Fruit fly (Drosophila melanogaster) whole organism, embryonic: ENCODE results near the gene Ptp99A.

Experiments used
- Awh ChIP-seq: fragments of 200-800 bp; sonication (Bioruptor generic); IDR thresholded peaks from 2 replicates; pipeline ENCODE4, ENCODE4 v1.3.6; 2022; ENCODE audit warnings: missing biosample characterization, missing genetic modification characterization
- Blimp-1 ChIP-seq: fragments of 200-800 bp; sonication (Bioruptor generic); optimal IDR thresholded peaks from 3 replicates; lab custom pipeline; 2018; ENCODE audit warnings: missing biosample characterization, missing genetic modification characterization, mild to moderate bottlenecking, moderate library complexity, missing genetic modification reagents
- CG11398 ChIP-seq: fragments of 200-800 bp; sonication (Bioruptor generic); optimal IDR thresholded peaks from 2 replicates; lab custom pipeline; 2016; ENCODE audit warnings: missing biosample characterization, missing genetic modification characterization
- CG11504 ChIP-seq: fragments of 200-800 bp; sonication (Bioruptor generic); optimal IDR thresholded peaks from 3 replicates; lab custom pipeline; 2019; ENCODE audit warnings: missing biosample characterization, mild to moderate bottlenecking, missing genetic modification characterization, moderate library complexity
- CG12299 ChIP-seq: fragments of 200-800 bp; sonication (Bioruptor generic); optimal IDR thresholded peaks from 2 replicates; lab custom pipeline; 2018; ENCODE audit warnings: missing biosample characterization, mild to moderate bottlenecking, missing genetic modification characterization
- CG16813 ChIP-seq: fragments of 200-800 bp; sonication (Bioruptor generic); IDR thresholded peaks from 3 replicates; pipeline ENCODE4 v1.3.6; 2022; ENCODE audit warnings: missing biosample characterization, missing genetic modification characterization; ENCODE audit not compliant: partially characterized antibody
- CG16815 ChIP-seq: fragments of 200-800 bp; sonication (Bioruptor generic); optimal IDR thresholded peaks from 3 replicates; lab custom pipeline; 2017; ENCODE audit warnings: missing biosample characterization, mild to moderate bottlenecking, missing genetic modification characterization
- CG17385 ChIP-seq: fragments of 200-800 bp; sonication (Bioruptor generic); optimal IDR thresholded peaks from 3 replicates; lab custom pipeline; 2018; ENCODE audit warnings: missing biosample characterization, mild to moderate bottlenecking, missing genetic modification characterization
- CG18262 ChIP-seq: fragments of 200-800 bp; optimal IDR thresholded peaks from 3 replicates; lab custom pipeline; 2019; ENCODE audit warnings: missing biosample characterization, mild to moderate bottlenecking, missing genetic modification characterization, moderate library complexity
- CG18619 ChIP-seq: fragments of 200-800 bp; sonication (Bioruptor generic); optimal IDR thresholded peaks from 3 replicates; lab custom pipeline; 2017; ENCODE audit warnings: missing biosample characterization, mild to moderate bottlenecking, missing genetic modification characterization
- CG30403 ChIP-seq: fragments of 200-800 bp; sonication (Bioruptor generic); optimal IDR thresholded peaks from 3 replicates; lab custom pipeline; 2016; ENCODE audit warnings: missing biosample characterization, missing genetic modification characterization
- CG3281 ChIP-seq: fragments of 200-800 bp; sonication (Bioruptor generic); optimal IDR thresholded peaks from 3 replicates; lab custom pipeline; 2017; ENCODE audit warnings: missing biosample characterization, mild to moderate bottlenecking, missing genetic modification characterization
- CG34376 ChIP-seq: fragments of 200-800 bp; sonication (Bioruptor generic); optimal IDR thresholded peaks from 2 replicates; lab custom pipeline; 2018; ENCODE audit warnings: missing biosample characterization, mild to moderate bottlenecking, missing genetic modification characterization
- CG3726 ChIP-seq: fragments of 200-800 bp; sonication (Bioruptor generic); IDR thresholded peaks from 3 replicates; pipeline ENCODE4, ENCODE4 v1.3.6; 2022; ENCODE audit warnings: missing biosample characterization, missing genetic modification characterization
- CG4707 ChIP-seq: fragments of 200-800 bp; sonication (Bioruptor generic); optimal IDR thresholded peaks from 2 replicates; lab custom pipeline; 2018; ENCODE audit warnings: missing biosample characterization, mild to moderate bottlenecking, missing genetic modification characterization, moderate library complexity
- CG6854 ChIP-seq: fragments of 200-800 bp; sonication (Bioruptor generic); optimal IDR thresholded peaks from 3 replicates; lab custom pipeline; 2017; ENCODE audit warnings: missing biosample characterization, mild to moderate bottlenecking, missing genetic modification characterization
- CG7987 ChIP-seq: fragments of 200-800 bp; sonication (Bioruptor generic); optimal IDR thresholded peaks from 2 replicates; lab custom pipeline; 2018; ENCODE audit warnings: missing biosample characterization, mild to moderate bottlenecking, missing genetic modification characterization, moderate library complexity
- CG8281 ChIP-seq: fragments of 200-800 bp; sonication (Bioruptor generic); optimal IDR thresholded peaks from 2 replicates; lab custom pipeline; 2018; ENCODE audit warnings: missing biosample characterization, mild to moderate bottlenecking, missing genetic modification characterization, moderate library complexity
- CG9797 ChIP-seq: fragments of 200-800 bp; sonication (Bioruptor generic); optimal IDR thresholded peaks from 3 replicates; lab custom pipeline; 2018; ENCODE audit warnings: missing biosample characterization, mild to moderate bottlenecking, missing genetic modification characterization
- Fer1 ChIP-seq: fragments of 200-800 bp; sonication (Bioruptor generic); optimal IDR thresholded peaks from 2 replicates; lab custom pipeline; 2017; ENCODE audit warnings: missing biosample characterization, mild to moderate bottlenecking, missing genetic modification characterization
- HmgD ChIP-seq: fragments of 200-800 bp; sonication (Bioruptor generic); optimal IDR thresholded peaks from 3 replicates; lab custom pipeline; 2016; ENCODE audit warnings: missing biosample characterization, missing genetic modification characterization
- Hr78 ChIP-seq, 2 experiments: fragments of 200-800 bp in 1 of 2; fragments of >200 bp in 1 of 2; sonication (Bioruptor generic) in 1 of 2; optimal IDR thresholded peaks; 2 replicates each; lab custom pipeline; 2017 to 2019; ENCODE audit warnings: missing biosample characterization in 2 of 2, missing genetic modification characterization in 2 of 2, mild to moderate bottlenecking in 1 of 2, moderate library complexity in 1 of 2
- NFAT ChIP-seq: fragments of 200-800 bp; sonication (Bioruptor generic); IDR thresholded peaks from 2 replicates; pipeline ENCODE4 v1.3.6; 2022; ENCODE audit warnings: missing biosample characterization, missing genetic modification characterization
- Pdp1 ChIP-seq, 2 experiments: fragments of 200-800 bp; sonication (Bioruptor generic); optimal IDR thresholded peaks; 3 replicates each; lab custom pipeline; 2016; ENCODE audit warnings: missing biosample characterization in 2 of 2, missing genetic modification characterization in 2 of 2, mild to moderate bottlenecking in 1 of 2, moderate library complexity in 1 of 2
- Ptx1 ChIP-seq: fragments of 200-800 bp; sonication (Bioruptor generic); IDR thresholded peaks from 2 replicates; pipeline ENCODE4 v1.3.6; 2022; ENCODE audit warnings: missing biosample characterization, missing genetic modification characterization
- Rfx ChIP-seq: fragments of 200-800 bp; sonication (Bioruptor generic); IDR thresholded peaks from 2 replicates; pipeline ENCODE4 v1.3.6; 2022; ENCODE audit warnings: missing biosample characterization, missing genetic modification characterization
- Sry-δ ChIP-seq: fragments of 200-800 bp; sonication (Bioruptor generic); optimal IDR thresholded peaks from 2 replicates; lab custom pipeline; 2016; ENCODE audit warnings: missing biosample characterization, missing genetic modification characterization
- Xbp1 ChIP-seq: fragments of 200-800 bp; sonication (Bioruptor generic); optimal IDR thresholded peaks from 3 replicates; lab custom pipeline; 2016; ENCODE audit warnings: missing biosample characterization, mild to moderate bottlenecking, missing genetic modification characterization
- chinmo ChIP-seq: fragments of 200-800 bp; sonication (Bioruptor generic); IDR thresholded peaks from 4 replicates; pipeline ENCODE4 v1.3.6; 2022; ENCODE audit warnings: missing biosample characterization, missing genetic modification characterization; ENCODE audit not compliant: partially characterized antibody
- ci ChIP-seq: fragments of 200-800 bp; sonication (Bioruptor generic); IDR thresholded peaks from 3 replicates; pipeline ENCODE4 v1.3.6; 2022; ENCODE audit warnings: missing biosample characterization, missing genetic modification characterization
- crp ChIP-seq, 2 experiments: fragments of 200-800 bp; sonication (Bioruptor generic); optimal IDR thresholded peaks; 2 replicates in 1 of 2; 3 replicates in 1 of 2; lab custom pipeline; 2017; ENCODE audit warnings: missing biosample characterization in 2 of 2, missing genetic modification characterization in 2 of 2, mild to moderate bottlenecking in 1 of 2, moderate library complexity in 1 of 2
- danr ChIP-seq: fragments of 200-800 bp; sonication (Bioruptor generic); IDR thresholded peaks from 2 replicates; pipeline ENCODE4 v1.3.6; 2022; ENCODE audit warnings: missing biosample characterization, missing genetic modification characterization
- dati ChIP-seq: fragments of 200-800 bp; sonication (Bioruptor generic); IDR thresholded peaks from 2 replicates; pipeline ENCODE4 v1.3.6; 2022; ENCODE audit warnings: missing biosample characterization, missing genetic modification characterization
- dpn ChIP-seq, 2 experiments: fragments of 200-800 bp; sonication (Bioruptor generic); optimal IDR thresholded peaks; 3 replicates each; lab custom pipeline; 2016; ENCODE audit warnings: missing biosample characterization in 2 of 2, missing genetic modification characterization in 2 of 2
- dysf ChIP-seq: fragments of 200-800 bp; sonication (Bioruptor generic); IDR thresholded peaks from 3 replicates; pipeline ENCODE4 v1.3.6; 2022; ENCODE audit warnings: missing biosample characterization, missing genetic modification characterization
- eyg ChIP-seq: fragments of 200-800 bp; sonication (Bioruptor generic); optimal IDR thresholded peaks from 3 replicates; lab custom pipeline; 2016; ENCODE audit warnings: missing biosample characterization, missing genetic modification characterization
- fd64A ChIP-seq: fragments of 200-800 bp; sonication (Bioruptor generic); optimal IDR thresholded peaks from 3 replicates; lab custom pipeline; 2018; ENCODE audit warnings: missing biosample characterization, mild to moderate bottlenecking, missing genetic modification characterization
- fd96Cb ChIP-seq: fragments of 200-800 bp; sonication (Bioruptor generic); optimal IDR thresholded peaks from 2 replicates; lab custom pipeline; 2018; ENCODE audit warnings: missing biosample characterization, mild to moderate bottlenecking, missing genetic modification characterization, moderate library complexity
- hbn ChIP-seq: fragments of 200-800 bp; sonication (Bioruptor generic); IDR thresholded peaks from 2 replicates; pipeline ENCODE4 v1.3.6; 2022; ENCODE audit warnings: missing biosample characterization, missing genetic modification characterization; ENCODE audit not compliant: partially characterized antibody
- insv ChIP-seq, 2 experiments: fragments of 200-800 bp; sonication (Bioruptor generic); optimal IDR thresholded peaks; 3 replicates each; lab custom pipeline; 2016 to 2018; ENCODE audit warnings: missing biosample characterization in 2 of 2, missing genetic modification characterization in 2 of 2
- lmd ChIP-seq: fragments of 200-800 bp; sonication (Bioruptor generic); IDR thresholded peaks from 2 replicates; pipeline ENCODE4 v1.3.6; 2022; ENCODE audit warnings: missing biosample characterization, missing genetic modification characterization
- nom ChIP-seq: fragments of 200-800 bp; sonication (Bioruptor generic); optimal IDR thresholded peaks from 2 replicates; lab custom pipeline; 2017; ENCODE audit warnings: missing biosample characterization, missing genetic modification characterization, mild to moderate bottlenecking, moderate library complexity, missing genetic modification reagents
- p53 ChIP-seq: fragments of 200-800 bp; sonication (Bioruptor generic); optimal IDR thresholded peaks from 2 replicates; lab custom pipeline; 2016; ENCODE audit warnings: missing biosample characterization, missing genetic modification characterization
- so ChIP-seq: fragments of 200-800 bp; sonication (Bioruptor generic); IDR thresholded peaks from 3 replicates; pipeline ENCODE4 v1.3.6; 2022; ENCODE audit warnings: missing biosample characterization, missing genetic modification characterization
- stwl ChIP-seq: fragments of 200-800 bp; sonication (Bioruptor generic); optimal IDR thresholded peaks from 3 replicates; lab custom pipeline; 2018; ENCODE audit warnings: missing biosample characterization, mild to moderate bottlenecking, missing genetic modification characterization, moderate library complexity
- wek ChIP-seq: fragments of 200-800 bp; sonication (Bioruptor generic); optimal IDR thresholded peaks from 3 replicates; lab custom pipeline; 2018; ENCODE audit warnings: missing biosample characterization, mild to moderate bottlenecking, missing genetic modification characterization, moderate library complexity
- zf30C ChIP-seq: fragments of 200-800 bp; sonication (Bioruptor generic); optimal IDR thresholded peaks from 3 replicates; lab custom pipeline; 2018; ENCODE audit warnings: missing biosample characterization, mild to moderate bottlenecking, missing genetic modification characterization

Gene Ptp99A

dm6 chr3R:29502978-29503377 lies 125.5 kb downstream of the Ptp99A start:
- TF ChIP-seq CG6854 (GFP tag; lab: Kevin White, UChicago) (no peak), Hr78 (GFP tag; optimal IDR thresholded peaks at IDR 0.05; lab: Kevin White, UChicago) (no peak), CG17385 (GFP tag; lab: Kevin White, UChicago) (no peak), zf30C (GFP tag; lab: Kevin White, UChicago) (no peak), CG18262 (no peak), CG7987 (no peak)

- no peak for TF ChIP-seq CG4707 (GFP tag; lab: Kevin White, UChicago)
- no peak for TF ChIP-seq CG3281
- no peak for TF ChIP-seq Ptx1 (GFP tag; lab: Robert Waterston, UW)
- peak; percentile 51 for TF ChIP-seq CG6854 (GFP tag; lab: Kevin White, UChicago)
- no peak for TF ChIP-seq Pdp1 (GFP tag; optimal IDR thresholded peaks at IDR 0.05; lab: Kevin White, UChicago)
- peak; percentile 91; the same call in 3 of the 4 replicates for TF ChIP-seq chinmo (GFP tag; lab: Robert Waterston, UW)
- no peak for TF ChIP-seq CG34376 (GFP tag; lab: Kevin White, UChicago)
- no peak for TF ChIP-seq fd64A
- no peak for TF ChIP-seq CG3726 (GFP tag; lab: Robert Waterston, UW)
- TF ChIP-seq wek (GFP tag; lab: Kevin White, UChicago) = no peak
- TF ChIP-seq dysf (GFP tag; lab: Robert Waterston, UW) = no peak
- TF ChIP-seq nom (GFP tag; lab: Kevin White, UChicago) = no peak
- peak in 1 of 2 experiments; percentile 26 for TF ChIP-seq dpn (GFP tag; optimal IDR thresholded peaks at IDR 0.05; lab: Kevin White, UChicago)
- no peak; the same call in 1 of the 2 replicates for TF ChIP-seq NFAT (GFP tag; lab: Robert Waterston, UW)
- no peak for TF ChIP-seq CG30403
- no peak for TF ChIP-seq CG11398 (GFP tag; lab: Kevin White, UChicago)
- peak in 1 of 2 experiments; percentile 23 for TF ChIP-seq insv (GFP tag; optimal IDR thresholded peaks at IDR 0.05; lab: Kevin White, UChicago)
- TF ChIP-seq crp (GFP tag; optimal IDR thresholded peaks at IDR 0.05; lab: Kevin White, UChicago) = peak; percentile 72 to 99
- peak; percentile 77 for TF ChIP-seq hbn
- no peak for TF ChIP-seq CG16815
- no peak for TF ChIP-seq dati (GFP tag; lab: Robert Waterston, UW)
- no peak for TF ChIP-seq eyg (GFP tag; lab: Kevin White, UChicago)
- TF ChIP-seq fd96Cb (tag; lab: Kevin White, UChicago) = no peak
- TF ChIP-seq Awh (GFP tag; lab: Robert Waterston, UW) = no peak
- TF ChIP-seq CG16813 (GFP tag; lab: Robert Waterston, UW) = peak; percentile 81
- TF ChIP-seq p53 (GFP tag; lab: Kevin White, UChicago) = peak; percentile 86
- TF ChIP-seq CG12299 = no peak
- TF ChIP-seq CG18619 (GFP tag; lab: Kevin White, UChicago) = no peak
- TF ChIP-seq CG9797 (GFP tag; lab: Kevin White, UChicago) = peak; percentile 38
- no peak for TF ChIP-seq Xbp1 (GFP tag; lab: Kevin White, UChicago)
- peak; percentile 2 for TF ChIP-seq Fer1 (GFP tag; lab: Kevin White, UChicago)
- peak; percentile 46; the same call in 1 of the 2 replicates for TF ChIP-seq Rfx
- peak; percentile 96 for TF ChIP-seq stwl
- no peak for TF ChIP-seq danr
- 0 out of 3 replicates have a peak, but pooled peaks have one; percentile 13 for TF ChIP-seq so
- no peak for TF ChIP-seq Blimp-1 (GFP tag; lab: Kevin White, UChicago)
- peak; percentile 79 for TF ChIP-seq Sry-δ
- no peak for TF ChIP-seq lmd (GFP tag; lab: Robert Waterston, UW)
- no peak for TF ChIP-seq CG8281 (tag; lab: Kevin White, UChicago)
- no peak for TF ChIP-seq CG11504
- peak; percentile 36 for TF ChIP-seq HmgD
- peak; percentile 69; the same call in 2 of the 3 replicates for TF ChIP-seq ci
Measured at dm6 chr3R:29503406-29504116, 126.1 kb downstream of the Ptp99A start, which contains the start of gene Trc8. Gene Trc8, minus strand, starts transcription at chr3R:29503797.
